Worm (Caenorhabditis elegans) whole organism, L4 larva: ENCODE data around the gene srm-5.

Experiments
- Y75B8A.6 ChIP-seq: fragments of 200-800 bp; sonication (Bioruptor generic); IDR thresholded peaks from 2 replicates; pipeline ENCODE4 v1.3.6; 2022; ENCODE audit warnings: missing genetic modification reagents, missing genetic modification characterization, missing compliant biosample characterization
- ama-1 ChIP-seq: fragments of 150-350 bp; optimal IDR thresholded peaks from 2 replicates; lab custom pipeline; 2014; ENCODE audit warnings: inconsistent platforms, mixed read lengths
- duxl-1 ChIP-seq: sonication (generic microtip); optimal IDR thresholded peaks from 2 replicates; lab custom pipeline; 2016; ENCODE audit warnings: mild to moderate bottlenecking, missing genetic modification characterization, moderate library complexity, missing compliant biosample characterization; ENCODE audit not compliant: poor library complexity
- saeg-2 ChIP-seq: fragments of 200-800 bp; sonication (Bioruptor generic); IDR thresholded peaks from 2 replicates; pipeline ENCODE4 v1.3.6; 2022; ENCODE audit warnings: missing genetic modification reagents, missing genetic modification characterization, missing compliant biosample characterization
- sdz-12 ChIP-seq: fragments of 200-800 bp; sonication (Bioruptor generic); optimal IDR thresholded peaks from 2 replicates; lab custom pipeline; 2018; ENCODE audit warnings: mild to moderate bottlenecking, missing genetic modification characterization, missing compliant biosample characterization

- TF ChIP-seq saeg-2 (no peak), Y75B8A.6 (no peak), sdz-12 (GFP tag; lab: Kevin White, UChicago) (no peak), ama-1 (no peak), duxl-1 (no peak)
These were observed 23.9 kb upstream of the srm-5 start, which contains the start of gene ddn-3 for ce11 chrV:14311115-14311514.
